Worm (Caenorhabditis elegans): Measurements from ENCODE around the gene W06A7.4.

Gene W06A7.4

DNA sequence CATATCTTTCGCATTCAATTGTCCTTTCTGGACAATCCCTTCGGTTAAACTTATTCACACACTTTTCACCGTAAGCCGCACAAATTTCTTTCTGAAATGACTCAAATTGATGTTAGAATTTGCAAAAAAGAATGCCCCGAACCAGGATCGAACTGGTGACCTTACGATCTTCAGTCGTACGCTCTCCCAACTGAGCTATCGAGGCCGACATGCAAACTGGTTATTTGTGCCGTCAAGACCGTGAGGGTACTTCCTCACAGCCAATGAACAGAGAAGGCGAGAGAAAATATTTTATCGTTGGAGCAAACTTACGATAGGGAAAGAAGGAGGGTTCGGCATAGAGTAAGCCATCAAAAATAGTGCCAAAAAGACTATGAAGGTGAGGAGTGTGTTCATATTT is 52.0 kb downstream of the W06A7.4 start (continued):
- peak; percentile 47 for TF ChIP-seq somi-1 (GFP tag; optimal IDR thresholded peaks at IDR 0.05)
- no peak for TF ChIP-seq let-526 (GFP tag; IDR thresholded peaks at IDR 0.05)
- TF ChIP-seq F57A8.1 (GFP tag; optimal IDR thresholded peaks at IDR 0.05) = no peak
- peak; percentile 62 for TF ChIP-seq dox-1 (GFP tag; IDR thresholded peaks at IDR 0.05)
- no peak for TF ChIP-seq Y67H2A.10 (GFP tag; conservative IDR thresholded peaks at IDR 0.05)
- no peak for TF ChIP-seq sdz-38 (tag; optimal IDR thresholded peaks at IDR 0.05)
- peak; percentile 86 for TF ChIP-seq B0261.1 (tag; optimal IDR thresholded peaks at IDR 0.05)
- no peak for TF ChIP-seq C17E4.6 (GFP tag; IDR thresholded peaks at IDR 0.05)
- TF ChIP-seq unc-62 (GFP tag; optimal IDR thresholded peaks at IDR 0.05) = no peak
- TF ChIP-seq lin-40 (tag; optimal IDR thresholded peaks at IDR 0.05) = no peak
- TF ChIP-seq madf-6 (GFP tag; IDR thresholded peaks at IDR 0.05) = peak; percentile 67
- TF ChIP-seq ccch-3 (GFP tag; optimal IDR thresholded peaks at IDR 0.05) = no peak
- TF ChIP-seq ceh-79 (tag; optimal IDR thresholded peaks at IDR 0.05) = no peak
- TF ChIP-seq hsf-1 (GFP tag; IDR thresholded peaks at IDR 0.05) = peak; percentile 65; the same call in 1 of the 2 replicates
- TF ChIP-seq akir-1 (GFP tag; optimal IDR thresholded peaks at IDR 0.05) = no peak
- peak; percentile 4 for TF ChIP-seq nhr-80 (tag; optimal IDR thresholded peaks at IDR 0.05)
- TF ChIP-seq nhr-27 (tag; optimal IDR thresholded peaks at IDR 0.05) = no peak
- peak; percentile 42 for TF ChIP-seq F23B12.7 (tag; optimal IDR thresholded peaks at IDR 0.05; ENCODE audit: insufficient read depth)
- no peak for TF ChIP-seq chd-7 (tag; optimal IDR thresholded peaks at IDR 0.05)
- no peak for TF ChIP-seq C06A6.2 (GFP tag; conservative IDR thresholded peaks at IDR 0.05)
- TF ChIP-seq mel-28 (tag; optimal IDR thresholded peaks at IDR 0.05; ENCODE audit: borderline replicate concordance) = no peak
- no peak for TF ChIP-seq F57C9.4 (tag; optimal IDR thresholded peaks at IDR 0.05)
- peak; percentile 64 for TF ChIP-seq mcd-1 (GFP tag; IDR thresholded peaks at IDR 0.05)
- TF ChIP-seq hmg-20 (GFP tag; IDR thresholded peaks at IDR 0.05) = peak; percentile 33; the same call in 1 of the 2 replicates
- 0 out of 2 replicates have a peak, but pooled peaks have one; percentile 56 for TF ChIP-seq cebp-2 (GFP tag; IDR thresholded peaks at IDR 0.05)
- TF ChIP-seq bed-1 (GFP tag; IDR thresholded peaks at IDR 0.05) = no peak
- TF ChIP-seq K12H6.12 (tag; optimal IDR thresholded peaks at IDR 0.05) = no peak
- peak; percentile 19 for TF ChIP-seq atf-7 (tag; optimal IDR thresholded peaks at IDR 0.05)
- no peak for TF ChIP-seq egl-18 (GFP tag; IDR thresholded peaks at IDR 0.05)
- TF ChIP-seq nhr-90 (tag; optimal IDR thresholded peaks at IDR 0.05) = peak; percentile 2
- TF ChIP-seq ceh-100 (GFP tag; IDR thresholded peaks at IDR 0.05) = 0 out of 2 replicates have a peak, but pooled peaks have one; percentile 34
- peak; percentile 28 for TF ChIP-seq madf-10 (tag; optimal IDR thresholded peaks at IDR 0.05)
- TF ChIP-seq hrde-1 (tag; optimal IDR thresholded peaks at IDR 0.05; ENCODE audit: borderline replicate concordance) = no peak
- TF ChIP-seq sea-2 (GFP tag; IDR thresholded peaks at IDR 0.05) = no peak
- TF ChIP-seq dpff-1 (tag; optimal IDR thresholded peaks at IDR 0.05) = no peak
- no peak for TF ChIP-seq B0035.1 (tag; optimal IDR thresholded peaks at IDR 0.05)
- TF ChIP-seq let-607 (tag; optimal IDR thresholded peaks at IDR 0.05) = peak in 1 of 2 experiments; percentile 6
- TF ChIP-seq ceh-58 (GFP tag; IDR thresholded peaks at IDR 0.05) = no peak
- TF ChIP-seq F52B5.7 (tag; optimal IDR thresholded peaks at IDR 0.05) = no peak
- TF ChIP-seq tbx-9 (tag; optimal IDR thresholded peaks at IDR 0.05; ENCODE audit: borderline replicate concordance) = no peak
- TF ChIP-seq snpc-4 (GFP tag; optimal IDR thresholded peaks at IDR 0.05) = peak; percentile 96
- peak; percentile 97 to 99 (median 98) for TF ChIP-seq snpc-4 (tag; optimal IDR thresholded peaks at IDR 0.05)
- no peak for TF ChIP-seq mxl-1 (tag; optimal IDR thresholded peaks at IDR 0.05)
- TF ChIP-seq ztf-3 (GFP tag; optimal IDR thresholded peaks at IDR 0.05) = no peak
